Worm (Caenorhabditis elegans): ENCODE results near the gene R08C7.8.

DNA sequence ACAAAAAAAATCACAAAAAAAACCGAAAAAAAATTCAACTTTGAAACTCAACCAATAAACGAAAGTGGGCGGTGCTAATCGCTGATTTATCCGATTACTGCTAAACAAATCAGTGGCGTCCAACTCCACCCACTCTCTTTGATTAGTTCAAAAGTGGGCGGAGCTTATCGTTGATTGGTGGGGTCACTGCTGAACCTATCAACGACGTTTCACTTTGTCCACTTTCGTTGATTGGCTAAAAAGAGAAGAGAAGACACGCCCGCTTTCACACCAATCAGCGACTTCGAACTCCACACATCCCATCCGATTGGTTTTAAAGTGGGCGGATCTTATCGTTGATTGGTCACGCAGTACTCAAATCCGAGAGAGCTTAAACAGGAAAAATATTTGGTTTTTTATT is 10.5 kb downstream of the R08C7.8 start:
- TF ChIP-seq chd-7 (tag; optimal IDR thresholded peaks at IDR 0.05) (no peak), dpff-1 (tag; optimal IDR thresholded peaks at IDR 0.05) (no peak), unc-62 (GFP tag; optimal IDR thresholded peaks at IDR 0.05) (no peak), tbx-9 (tag; optimal IDR thresholded peaks at IDR 0.05; ENCODE audit: borderline replicate concordance) (no peak), ztf-3 (GFP tag; optimal IDR thresholded peaks at IDR 0.05) (no peak), sdz-38 (tag; optimal IDR thresholded peaks at IDR 0.05) (no peak), sptf-2 (GFP tag; optimal IDR thresholded peaks at IDR 0.05) (no peak), hlh-26 (GFP tag; conservative IDR thresholded peaks at IDR 0.05) (no peak), F49E8.2 (tag; optimal IDR thresholded peaks at IDR 0.05; ENCODE audit: insufficient read depth) (no peak)

All from whole organism, young adult.